Fruit fly (Drosophila melanogaster): ENCODE measurements around the gene CG7218.
A peak's percentile ranks its signal among the peaks of the same experiment; 100 is the strongest.

CG7218 gene

dm6 chr3R:18169982-18170531 is 5.9 kb upstream of the CG7218 start (continued):
- TF ChIP-seq CG13123 (GFP tag; optimal IDR thresholded peaks at IDR 0.05), result no peak
- 0 out of 4 replicates have a peak, but pooled peaks have one; percentile 70 for TF ChIP-seq chinmo (GFP tag; IDR thresholded peaks at IDR 0.05; ENCODE audit: partially characterized antibody)
- TF ChIP-seq Lhr (GFP tag; optimal IDR thresholded peaks at IDR 0.05), result no peak
- TF ChIP-seq inv (GFP tag; IDR thresholded peaks at IDR 0.05; ENCODE audit: partially characterized antibody), result no peak
- TF ChIP-seq CG3995 (GFP tag; optimal IDR thresholded peaks at IDR 0.05), result no peak
- no peak for TF ChIP-seq tna (GFP tag; IDR thresholded peaks at IDR 0.05; ENCODE audit: partially characterized antibody)
- TF ChIP-seq CG8388 (GFP tag; optimal IDR thresholded peaks at IDR 0.05), result no peak
- no peak for TF ChIP-seq Mad (GFP tag; optimal IDR thresholded peaks at IDR 0.05)
- TF ChIP-seq chm (GFP tag; IDR thresholded peaks at IDR 0.05), result 0 out of 2 replicates have a peak, but pooled peaks have one; percentile 9
- TF ChIP-seq CG15269 (tag; optimal IDR thresholded peaks at IDR 0.05), result no peak
- no peak for TF ChIP-seq CG10321 (GFP tag; IDR thresholded peaks at IDR 0.05)
- no peak for TF ChIP-seq CG8924 (tag; optimal IDR thresholded peaks at IDR 0.05)
- no peak for TF ChIP-seq wor (GFP tag; IDR thresholded peaks at IDR 0.05)
- TF ChIP-seq lab (GFP tag; optimal IDR thresholded peaks at IDR 0.05), result peak; percentile 73
- no peak for TF ChIP-seq Max (GFP tag; optimal IDR thresholded peaks at IDR 0.05)
- TF ChIP-seq CG8478 (optimal IDR thresholded peaks at IDR 0.05), result no peak
- no peak for TF ChIP-seq CG7928 (GFP tag; optimal IDR thresholded peaks at IDR 0.05)
- peak; percentile 45 for TF ChIP-seq D19A (tag; optimal IDR thresholded peaks at IDR 0.05)
- no peak for TF ChIP-seq knrl (GFP tag; IDR thresholded peaks at IDR 0.05; ENCODE audit: partially characterized antibody)
- TF ChIP-seq nom (GFP tag; optimal IDR thresholded peaks at IDR 0.05), result no peak
- no peak for TF ChIP-seq CG4820 (GFP tag; optimal IDR thresholded peaks at IDR 0.05)
- TF ChIP-seq CG5245 (GFP tag; optimal IDR thresholded peaks at IDR 0.05), result no peak
- peak; percentile 93 for TF ChIP-seq GATAe (GFP tag; conservative IDR thresholded peaks at IDR 0.05)
- no peak for TF ChIP-seq CG12104 (GFP tag; optimal IDR thresholded peaks at IDR 0.05)
- no peak for TF ChIP-seq fd3F (GFP tag; optimal IDR thresholded peaks at IDR 0.05)
- no peak for TF ChIP-seq Atf-2 (GFP tag; optimal IDR thresholded peaks at IDR 0.05)
- TF ChIP-seq CG12769 (tag; optimal IDR thresholded peaks at IDR 0.05), result peak; percentile 54
- no peak for TF ChIP-seq CG2889 (GFP tag; IDR thresholded peaks at IDR 0.05)
- TF ChIP-seq croc (GFP tag; conservative IDR thresholded peaks at IDR 0.05), result no peak
- TF ChIP-seq Ptx1 (GFP tag; IDR thresholded peaks at IDR 0.05), result no peak
- no peak for TF ChIP-seq Gsc (GFP tag; IDR thresholded peaks at IDR 0.05)
- TF ChIP-seq CG2678 (tag; optimal IDR thresholded peaks at IDR 0.05), result peak; percentile 25
- no peak for TF ChIP-seq eve (GFP tag; optimal IDR thresholded peaks at IDR 0.05)
- TF ChIP-seq cato (GFP tag; optimal IDR thresholded peaks at IDR 0.05; ENCODE audit: borderline replicate concordance), result no peak
- no peak for TF ChIP-seq CG5953 (GFP tag; IDR thresholded peaks at IDR 0.05)
- TF ChIP-seq aop (GFP tag; IDR thresholded peaks at IDR 0.05), result no peak
- TF ChIP-seq Atf3 (GFP tag; optimal IDR thresholded peaks at IDR 0.05), result no peak
- no peak for TF ChIP-seq peb (GFP tag; IDR thresholded peaks at IDR 0.05)
- no peak for TF ChIP-seq Dad (GFP tag; optimal IDR thresholded peaks at IDR 0.05)
- TF ChIP-seq insv (GFP tag; optimal IDR thresholded peaks at IDR 0.05), result peak in 1 of 2 experiments; percentile 95
- peak; percentile 95 for TF ChIP-seq exex (tag; optimal IDR thresholded peaks at IDR 0.05)
- peak; percentile 0 for TF ChIP-seq Dek (tag; optimal IDR thresholded peaks at IDR 0.05)
- peak; percentile 94 for TF ChIP-seq CG9437 (GFP tag; optimal IDR thresholded peaks at IDR 0.05)
- TF ChIP-seq trem (tag; optimal IDR thresholded peaks at IDR 0.05), result no peak
- TF ChIP-seq CG7839 (tag; optimal IDR thresholded peaks at IDR 0.05), result no peak
- no peak for TF ChIP-seq D (optimal IDR thresholded peaks at IDR 0.05)
- TF ChIP-seq D (GFP tag; optimal IDR thresholded peaks at IDR 0.05), result no peak
- TF ChIP-seq C15 (GFP tag; IDR thresholded peaks at IDR 0.05), result no peak
- peak; percentile 3 for TF ChIP-seq pzg (GFP tag; optimal IDR thresholded peaks at IDR 0.05)
- TF ChIP-seq CG5180 (GFP tag; optimal IDR thresholded peaks at IDR 0.05), result no peak
- TF ChIP-seq mirr (GFP tag; optimal IDR thresholded peaks at IDR 0.05), result peak; percentile 88

Measured in whole organism, embryonic.